Worm (Caenorhabditis elegans) whole organism, young adult: Measurements from ENCODE around the gene F38B6.7.

ENCODE experiments used
- B0261.1 ChIP-seq: sonication (generic microtip); optimal IDR thresholded peaks from 2 replicates; lab custom pipeline; 2016; ENCODE audit warnings: mild to moderate bottlenecking, missing genetic modification characterization, moderate library complexity, missing compliant biosample characterization
- C17E4.6 ChIP-seq: fragments of 200-800 bp; sonication (Bioruptor generic); IDR thresholded peaks from 2 replicates; pipeline ENCODE4 v1.3.6; 2022; ENCODE audit warnings: missing genetic modification reagents, missing genetic modification characterization, missing compliant biosample characterization
- F39B2.1 ChIP-seq: fragments of 200-800 bp; sonication (Bioruptor generic); IDR thresholded peaks from 2 replicates; pipeline ENCODE4 v1.3.6; 2022; ENCODE audit warnings: missing genetic modification reagents, missing genetic modification characterization, missing compliant biosample characterization
- T26A5.8 ChIP-seq: sonication (generic microtip); optimal IDR thresholded peaks from 2 replicates; lab custom pipeline; 2016; ENCODE audit warnings: missing genetic modification characterization, missing compliant biosample characterization
- Y67H2A.10 ChIP-seq: fragments of 200-800 bp; sonication (Bioruptor generic); conservative IDR thresholded peaks from 2 replicates; pipeline ENCODE4 v1.3.6; 2022; ENCODE audit warnings: missing genetic modification reagents, missing genetic modification characterization, missing compliant biosample characterization
- ama-1 ChIP-seq, 3 experiments: fragments of 150-350 bp in 1 of 3; sonication (generic microtip) in 2 of 3; optimal IDR thresholded peaks; 2 replicates each; lab custom pipeline; 2014 to 2018; ENCODE audit warnings: missing biosample characterization in 2 of 3, missing genetic modification characterization in 2 of 3, missing genetic modification reagents in 2 of 3
- hlh-26 ChIP-seq: fragments of 200-800 bp; sonication (Bioruptor generic); conservative IDR thresholded peaks from 2 replicates; pipeline ENCODE4 v1.3.6; 2022; ENCODE audit warnings: missing genetic modification reagents, missing genetic modification characterization, missing compliant biosample characterization
- lin-35 ChIP-seq, 3 experiments: fragments of 150-350 bp in 2 of 3; sonication (generic microtip) in 1 of 3; optimal IDR thresholded peaks; 2 replicates each; lab custom pipeline; 2014 to 2018; ENCODE audit warnings: missing biosample characterization in 3 of 3, missing genetic modification characterization in 3 of 3, missing genetic modification reagents in 3 of 3
- nfya-2 ChIP-seq: fragments of 200-800 bp; sonication (Bioruptor generic); IDR thresholded peaks from 2 replicates; pipeline ENCODE4 v1.3.6; 2022; ENCODE audit warnings: missing genetic modification reagents, missing genetic modification characterization, missing compliant biosample characterization
- nhr-90 ChIP-seq: sonication (generic microtip); optimal IDR thresholded peaks from 2 replicates; lab custom pipeline; 2016; ENCODE audit warnings: missing genotype, mild to moderate bottlenecking, missing genetic modification characterization, missing compliant biosample characterization
- snpc-4 ChIP-seq, 5 experiments: fragments of 150-350 bp in 1 of 5; sonication (generic microtip) in 4 of 5; optimal IDR thresholded peaks; 2 replicates each; lab custom pipeline; 2014 to 2018; ENCODE audit warnings: missing genetic modification characterization in 5 of 5, missing biosample characterization in 3 of 5, antibody characterized with exemption in 2 of 5, mild to moderate bottlenecking in 2 of 5, missing compliant biosample characterization in 2 of 5, missing genotype in 2 of 5, moderate library complexity in 2 of 5, missing genetic modification reagents in 1 of 5
- zfh-2 ChIP-seq: fragments of 200-800 bp; sonication (Bioruptor generic); conservative IDR thresholded peaks from 2 replicates; pipeline ENCODE4 v1.3.6; 2022; ENCODE audit warnings: missing genetic modification reagents, missing genetic modification characterization, missing compliant biosample characterization

DNA sequence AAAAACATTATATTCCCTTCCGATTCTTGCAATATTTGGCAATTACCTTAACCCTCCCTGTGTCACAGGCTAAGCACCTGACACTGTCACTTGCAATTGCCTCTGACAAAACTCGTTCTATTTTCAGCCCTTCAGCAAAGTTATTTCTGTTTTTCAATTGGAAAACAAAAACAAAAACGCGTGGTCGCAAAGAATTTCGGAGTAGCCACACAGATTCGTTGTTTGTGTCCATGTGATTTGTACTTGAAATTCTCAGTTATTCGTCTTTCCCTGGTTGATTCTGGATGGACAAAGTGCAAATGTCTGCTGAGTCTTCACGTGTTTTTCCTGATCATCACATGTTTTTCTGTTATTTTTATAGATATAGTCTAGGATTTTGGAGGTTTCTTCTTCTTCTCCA lies 37.3 kb upstream of the F38B6.7 start:
- TF ChIP-seq nfya-2 (GFP tag; lab: Robert Waterston, UW) (no peak), snpc-4 (GFP tag; optimal IDR thresholded peaks at IDR 0.05; lab: Kevin White, UChicago) (no peak), snpc-4 (tag; optimal IDR thresholded peaks at IDR 0.05; lab: Kevin White, UChicago) (no peak), F39B2.1 (GFP tag; lab: Robert Waterston, UW) (no peak), ama-1 (optimal IDR thresholded peaks at IDR 0.05; lab: Kevin White, UChicago) (no peak), ama-1 (GFP tag; optimal IDR thresholded peaks at IDR 0.05; lab: Kevin White, UChicago) (no peak), Y67H2A.10 (GFP tag; lab: Robert Waterston, UW) (no peak), T26A5.8 (tag; lab: Kevin White, UChicago) (no peak), lin-35 (GFP tag; optimal IDR thresholded peaks at IDR 0.05; lab: Kevin White, UChicago) (no peak), C17E4.6 (GFP tag; lab: Robert Waterston, UW) (no peak), nhr-90 (tag; lab: Kevin White, UChicago) (no peak), zfh-2 (GFP tag; lab: Robert Waterston, UW) (no peak), hlh-26 (GFP tag; lab: Robert Waterston, UW) (no peak), B0261.1 (tag; lab: Kevin White, UChicago) (no peak)
